Fruit fly (Drosophila melanogaster) whole organism, prepupa: ENCODE results near the gene MED17.

Experiments
- CG10669 ChIP-seq: fragments of 200-800 bp; sonication (Bioruptor generic); optimal IDR thresholded peaks from 3 replicates; lab custom pipeline; 2018; ENCODE audit warnings: missing biosample characterization, mild to moderate bottlenecking, missing genetic modification characterization, moderate library complexity
- CG11294 ChIP-seq: fragments of 200-800 bp; sonication (Bioruptor generic); IDR thresholded peaks from 2 replicates; pipeline ENCODE4 v1.3.6; 2022; ENCODE audit warnings: missing biosample characterization, missing genetic modification characterization
- CG11762 ChIP-seq: fragments of 200-800 bp; sonication (Bioruptor generic); optimal IDR thresholded peaks from 3 replicates; lab custom pipeline; 2016; ENCODE audit warnings: missing biosample characterization, missing genetic modification characterization; ENCODE audit not compliant: insufficient read depth
- CG11902 ChIP-seq: fragments of 200-800 bp; sonication (Bioruptor generic); optimal IDR thresholded peaks from 3 replicates; lab custom pipeline; 2016; ENCODE audit warnings: missing biosample characterization, missing genetic modification characterization
- CG15336 ChIP-seq: fragments of 200-800 bp; sonication (Bioruptor generic); IDR thresholded peaks from 2 replicates; pipeline ENCODE4 v1.3.6; 2022; ENCODE audit warnings: missing biosample characterization, missing genetic modification characterization
- CG16779 ChIP-seq: fragments of 200-800 bp; sonication (Bioruptor generic); optimal IDR thresholded peaks from 3 replicates; lab custom pipeline; 2017; ENCODE audit warnings: missing biosample characterization, mild to moderate bottlenecking, missing genetic modification characterization
- CG3032 ChIP-seq: fragments of 200-800 bp; optimal IDR thresholded peaks from 2 replicates; lab custom pipeline; 2019; ENCODE audit warnings: missing biosample characterization, mild to moderate bottlenecking, missing genetic modification characterization, moderate library complexity
- CG32006 ChIP-seq: fragments of 200-800 bp; sonication (Bioruptor generic); optimal IDR thresholded peaks from 3 replicates; lab custom pipeline; 2017; ENCODE audit warnings: missing biosample characterization, mild to moderate bottlenecking, missing genetic modification characterization
- CG3919 ChIP-seq: fragments of 200-800 bp; sonication (Bioruptor generic); optimal IDR thresholded peaks from 3 replicates; lab custom pipeline; 2016; ENCODE audit warnings: missing biosample characterization, missing genetic modification characterization
- CG4318 ChIP-seq: fragments of 200-800 bp; sonication (Bioruptor generic); optimal IDR thresholded peaks from 3 replicates; lab custom pipeline; 2017; ENCODE audit warnings: missing biosample characterization, mild to moderate bottlenecking, missing genetic modification characterization
- CG6276 ChIP-seq: fragments of 200-800 bp; sonication (Bioruptor generic); optimal IDR thresholded peaks from 2 replicates; lab custom pipeline; 2017; ENCODE audit warnings: missing biosample characterization, mild to moderate bottlenecking, missing genetic modification characterization
- CG6792 ChIP-seq: fragments of 200-800 bp; sonication (Bioruptor generic); optimal IDR thresholded peaks from 3 replicates; lab custom pipeline; 2016; ENCODE audit warnings: missing biosample characterization, missing genetic modification characterization
- CG6854 ChIP-seq: fragments of 200-800 bp; sonication (Bioruptor generic); optimal IDR thresholded peaks from 2 replicates; lab custom pipeline; 2017; ENCODE audit warnings: missing biosample characterization, mild to moderate bottlenecking, missing genetic modification characterization
- CG7368 ChIP-seq: fragments of 200-800 bp; sonication (Bioruptor generic); optimal IDR thresholded peaks from 3 replicates; lab custom pipeline; 2016; ENCODE audit warnings: missing biosample characterization, missing genetic modification characterization
- CG8319 ChIP-seq: fragments of 200-800 bp; sonication (Bioruptor generic); optimal IDR thresholded peaks from 3 replicates; lab custom pipeline; 2016; ENCODE audit warnings: missing biosample characterization, missing genetic modification characterization
- CG8632 ChIP-seq: fragments of 200-800 bp; sonication (Bioruptor generic); optimal IDR thresholded peaks from 3 replicates; lab custom pipeline; 2016; ENCODE audit warnings: missing biosample characterization, missing genetic modification characterization
- Eip75B ChIP-seq: fragments of 200-800 bp; sonication (Bioruptor generic); optimal IDR thresholded peaks from 3 replicates; lab custom pipeline; 2016; ENCODE audit warnings: missing biosample characterization, missing genetic modification characterization
- Eip78C ChIP-seq: fragments of 200-800 bp; sonication (Bioruptor generic); peaks from one replicate; lab custom pipeline; 2016; ENCODE audit warnings: missing biosample characterization, missing genetic modification characterization
- Eip93F ChIP-seq: fragments of 200-800 bp; sonication (Bioruptor generic); optimal IDR thresholded peaks from 2 replicates; lab custom pipeline; 2016; ENCODE audit warnings: missing biosample characterization, mild to moderate bottlenecking, missing genetic modification characterization
- Ets21C ChIP-seq: fragments of 200-800 bp; sonication (Bioruptor generic); optimal IDR thresholded peaks from 3 replicates; lab custom pipeline; 2016; ENCODE audit warnings: missing biosample characterization, missing genetic modification characterization
- Ets96B ChIP-seq: fragments of 200-800 bp; optimal IDR thresholded peaks from 2 replicates; lab custom pipeline; 2019; ENCODE audit warnings: missing biosample characterization, mild to moderate bottlenecking, missing genetic modification characterization, moderate library complexity
- Hr39 ChIP-seq: fragments of 200-800 bp; sonication (Bioruptor generic); optimal IDR thresholded peaks from 2 replicates; lab custom pipeline; 2016; ENCODE audit warnings: missing biosample characterization, missing genetic modification characterization
- Hr4 ChIP-seq: fragments of 200-800 bp; sonication (Bioruptor generic); optimal IDR thresholded peaks from 3 replicates; lab custom pipeline; 2016; ENCODE audit warnings: missing biosample characterization, missing genetic modification characterization
- Lpt ChIP-seq: fragments of 200-800 bp; sonication (Bioruptor generic); optimal IDR thresholded peaks from 3 replicates; lab custom pipeline; 2016; ENCODE audit warnings: missing biosample characterization, missing genetic modification characterization
- Met ChIP-seq: fragments of 200-800 bp; sonication (Bioruptor generic); optimal IDR thresholded peaks from 3 replicates; lab custom pipeline; 2016; ENCODE audit warnings: missing biosample characterization, missing genetic modification characterization
- achi ChIP-seq: fragments of 200-800 bp; sonication (Bioruptor generic); optimal IDR thresholded peaks from 3 replicates; lab custom pipeline; 2016; ENCODE audit warnings: missing biosample characterization, missing genetic modification characterization
- acj6 ChIP-seq: fragments of 200-800 bp; sonication (Bioruptor generic); optimal IDR thresholded peaks from 3 replicates; lab custom pipeline; 2016; ENCODE audit warnings: missing biosample characterization, missing genetic modification characterization
- cyc ChIP-seq: fragments of 200-800 bp; sonication (Bioruptor generic); optimal IDR thresholded peaks from 3 replicates; lab custom pipeline; 2016; ENCODE audit warnings: missing biosample characterization, missing genetic modification characterization
- esn ChIP-seq: fragments of 200-800 bp; sonication (Bioruptor generic); optimal IDR thresholded peaks from 2 replicates; lab custom pipeline; 2016; ENCODE audit warnings: missing biosample characterization, mild to moderate bottlenecking, missing genetic modification characterization, moderate library complexity
- fd59A ChIP-seq: fragments of 200-800 bp; sonication (Bioruptor generic); optimal IDR thresholded peaks from 2 replicates; lab custom pipeline; 2017; ENCODE audit warnings: missing biosample characterization, mild to moderate bottlenecking, missing genetic modification characterization, missing genetic modification reagents
- fkh ChIP-seq: fragments of 200-800 bp; sonication (Bioruptor generic); optimal IDR thresholded peaks from 3 replicates; lab custom pipeline; 2017; ENCODE audit warnings: missing biosample characterization, mild to moderate bottlenecking, missing genetic modification characterization, moderate library complexity
- lz ChIP-seq: fragments of 200-800 bp; sonication (Bioruptor generic); optimal IDR thresholded peaks from 3 replicates; lab custom pipeline; 2016; ENCODE audit warnings: missing biosample characterization, missing genetic modification characterization
- pdm3 ChIP-seq: fragments of 200-800 bp; sonication (Bioruptor generic); optimal IDR thresholded peaks from 3 replicates; lab custom pipeline; 2016; ENCODE audit warnings: missing biosample characterization, missing genetic modification characterization
- salr ChIP-seq, 2 experiments: fragments of 200-800 bp; sonication (Bioruptor generic); optimal IDR thresholded peaks; 3 replicates each; lab custom pipeline; 2016 to 2018; ENCODE audit warnings: missing biosample characterization in 2 of 2, missing genetic modification characterization in 2 of 2, mild to moderate bottlenecking in 1 of 2
- spab ChIP-seq: fragments of 200-800 bp; sonication (Bioruptor generic); optimal IDR thresholded peaks from 2 replicates; lab custom pipeline; 2017; ENCODE audit warnings: missing biosample characterization, mild to moderate bottlenecking, missing genetic modification characterization, missing genetic modification reagents
- ss ChIP-seq, 2 experiments: fragments of 200-800 bp; sonication (Bioruptor generic); optimal IDR thresholded peaks; 2 replicates in 1 of 2; 3 replicates in 1 of 2; lab custom pipeline; 2017 to 2018; ENCODE audit warnings: mild to moderate bottlenecking in 2 of 2, missing biosample characterization in 2 of 2, missing genetic modification characterization in 2 of 2, moderate library complexity in 1 of 2
- topi ChIP-seq: fragments of 200-800 bp; sonication (Bioruptor generic); optimal IDR thresholded peaks from 3 replicates; lab custom pipeline; 2016; ENCODE audit warnings: missing biosample characterization, missing genetic modification characterization
- vri ChIP-seq: fragments of 200-800 bp; sonication (Bioruptor generic); optimal IDR thresholded peaks from 3 replicates; lab custom pipeline; 2016; ENCODE audit warnings: missing biosample characterization, mild to moderate bottlenecking, missing genetic modification characterization

MED17 gene

dm6 chr3R:18185385-18185784 is 3.5 kb upstream of the MED17 start, which contains the start of the genes Arp5 and CG7208 (continued):
- TF ChIP-seq pdm3 (GFP tag; lab: Kevin White, UChicago) (peak; percentile 76), Ets21C (peak; percentile 50), vri (GFP tag; lab: Kevin White, UChicago) (no peak), acj6 (GFP tag; lab: Kevin White, UChicago) (peak; percentile 69), CG11762 (GFP tag; lab: Kevin White, UChicago) (peak; percentile 36), Eip93F (no peak), CG8632 (GFP tag; lab: Kevin White, UChicago) (peak; percentile 39), Ets96B (tag; lab: Kevin White, UChicago) (peak; percentile 30), CG10669 (no peak), CG32006 (no peak), fd59A (GFP tag; lab: Kevin White, UChicago) (no peak), Eip75B (GFP tag; lab: Kevin White, UChicago) (no peak), CG7368 (GFP tag; lab: Kevin White, UChicago) (no peak), CG11902 (GFP tag; lab: Kevin White, UChicago) (peak; percentile 14), CG4318 (peak; percentile 34), Hr4 (GFP tag; lab: Kevin White, UChicago) (no peak), Met (GFP tag; lab: Kevin White, UChicago) (no peak), spab (GFP tag; lab: Kevin White, UChicago) (no peak), salr (GFP tag; optimal IDR thresholded peaks at IDR 0.05; lab: Kevin White, UChicago) (no peak), CG3032 (tag; lab: Kevin White, UChicago) (peak; percentile 48), CG11294 (GFP tag; lab: Robert Waterston, UW) (no peak), cyc (GFP tag; lab: Kevin White, UChicago) (peak; percentile 68), CG6854 (GFP tag; lab: Kevin White, UChicago) (no peak), achi (peak; percentile 79), esn (GFP tag; lab: Kevin White, UChicago) (peak; percentile 83), CG16779 (tag; lab: Kevin White, UChicago) (no peak), CG3919 (GFP tag; lab: Kevin White, UChicago) (no peak), CG15336 (GFP tag; lab: Robert Waterston, UW) (no peak), CG6276 (GFP tag; lab: Kevin White, UChicago) (no peak), fkh (no peak), lz (GFP tag; lab: Kevin White, UChicago) (peak; percentile 62), CG8319 (peak; percentile 51)

dm6 chr3R:18191867-18192266 is 3.0 kb downstream of the MED17 start, which contains the start of gene CG14313:
Gene CG14313 (minus strand): TSS chr3R:18191967.
- no peak for TF ChIP-seq CG6792 (GFP tag; lab: Kevin White, UChicago)
- peak in 1 of 2 experiments; percentile 55 for TF ChIP-seq ss (GFP tag; optimal IDR thresholded peaks at IDR 0.05; lab: Kevin White, UChicago)
- no peak for TF ChIP-seq Lpt

DNA sequence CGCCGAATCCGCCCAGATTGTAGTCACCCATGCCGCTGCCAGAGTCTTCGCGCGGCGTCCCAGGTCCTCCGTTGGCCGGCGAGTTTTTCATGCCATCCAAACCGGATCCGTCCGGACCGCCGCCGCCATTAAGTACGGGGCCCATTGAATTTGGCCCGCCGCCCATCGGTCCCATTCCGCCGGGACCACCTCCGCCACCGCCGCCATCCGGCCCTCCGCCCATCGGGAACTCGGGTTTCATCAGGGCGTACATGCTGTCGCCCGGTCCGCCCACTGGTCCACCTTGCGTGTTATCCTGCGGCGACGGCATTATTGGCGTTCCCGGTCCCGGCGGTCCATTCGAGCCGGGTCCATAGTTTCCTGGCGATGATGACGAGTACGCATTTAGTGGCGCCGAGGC is 6.4 kb downstream of the MED17 start:
- TF ChIP-seq Hr4 (GFP tag; lab: Kevin White, UChicago), result no peak
- TF ChIP-seq Ets96B (tag; lab: Kevin White, UChicago), result no peak
- no peak for TF ChIP-seq Hr39 (GFP tag; lab: Kevin White, UChicago)
- TF ChIP-seq topi (GFP tag; lab: Kevin White, UChicago), result no peak
- TF ChIP-seq Eip78C (GFP tag; lab: Kevin White, UChicago), result no peak
- no peak for TF ChIP-seq cyc (GFP tag; lab: Kevin White, UChicago)
- no peak for TF ChIP-seq CG11294 (GFP tag; lab: Robert Waterston, UW)
- TF ChIP-seq, all 60 proteins: peak for 0
